Fruit fly (Drosophila melanogaster) whole organism, prepupa: ENCODE results near the gene Cisd2.

Experiments used
- CG10669 ChIP-seq: fragments of 200-800 bp; sonication (Bioruptor generic); optimal IDR thresholded peaks from 3 replicates; lab custom pipeline; 2018; ENCODE audit warnings: missing biosample characterization, mild to moderate bottlenecking, missing genetic modification characterization, moderate library complexity
- Eip93F ChIP-seq: fragments of 200-800 bp; sonication (Bioruptor generic); optimal IDR thresholded peaks from 2 replicates; lab custom pipeline; 2016; ENCODE audit warnings: missing biosample characterization, mild to moderate bottlenecking, missing genetic modification characterization
- Sox102F ChIP-seq: fragments of 200-800 bp; sonication (Bioruptor generic); optimal IDR thresholded peaks from 2 replicates; lab custom pipeline; 2016; ENCODE audit warnings: missing biosample characterization, mild to moderate bottlenecking, missing genetic modification characterization
- cyc ChIP-seq: fragments of 200-800 bp; sonication (Bioruptor generic); optimal IDR thresholded peaks from 3 replicates; lab custom pipeline; 2016; ENCODE audit warnings: missing biosample characterization, missing genetic modification characterization
- svp ChIP-seq: fragments of 200-800 bp; sonication (Bioruptor generic); peaks from one replicate; lab custom pipeline; 2016; ENCODE audit warnings: missing biosample characterization, missing genetic modification characterization

DNA sequence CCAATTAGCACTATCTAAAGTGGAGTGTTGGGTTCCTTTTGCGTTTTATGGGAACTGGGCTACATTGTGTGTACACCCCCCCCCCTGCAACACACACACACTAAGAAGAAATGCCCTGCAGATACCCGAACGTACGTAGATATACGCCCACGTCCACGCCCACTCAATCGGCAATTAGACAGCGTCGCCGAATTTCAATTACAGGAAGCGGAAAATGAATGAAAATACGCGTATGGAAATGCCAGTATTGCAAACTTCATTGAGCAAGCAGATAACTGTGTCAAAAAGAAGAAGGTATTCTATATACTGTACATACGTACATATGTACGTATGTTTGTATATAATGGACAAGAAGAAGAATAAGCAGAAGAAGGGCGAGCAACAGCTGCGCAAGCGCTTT is 9.8 kb downstream of the Cisd2 start:
- TF ChIP-seq CG10669 (GFP tag; lab: Kevin White, UChicago): no peak
- no peak for TF ChIP-seq svp (GFP tag; lab: Kevin White, UChicago)
- TF ChIP-seq cyc (GFP tag; lab: Kevin White, UChicago): no peak
- TF ChIP-seq Sox102F (GFP tag; lab: Kevin White, UChicago): no peak
- TF ChIP-seq Eip93F (GFP tag; lab: Kevin White, UChicago): no peak
